Worm (Caenorhabditis elegans) whole organism, late embryonic: ENCODE measurements around the gene T05A8.6.

Experiments used
- hlh-8 ChIP-seq: sonication (generic microtip); optimal IDR thresholded peaks from 2 replicates; lab custom pipeline; 2016; ENCODE audit warnings: missing genotype, missing genetic modification characterization, missing compliant biosample characterization
- nfya-1 ChIP-seq: sonication (generic microtip); optimal IDR thresholded peaks from 2 replicates; lab custom pipeline; 2017; ENCODE audit warnings: missing genetic modification characterization, mild to moderate bottlenecking, missing compliant biosample characterization, antibody characterized with exemption, moderate library complexity
- npax-4 ChIP-seq: sonication (generic microtip); optimal IDR thresholded peaks from 2 replicates; lab custom pipeline; 2016; ENCODE audit warnings: missing genetic modification characterization, missing compliant biosample characterization
- pat-9 ChIP-seq: fragments of 200-800 bp; sonication (Bioruptor generic); optimal IDR thresholded peaks from 2 replicates; lab custom pipeline; 2018; ENCODE audit warnings: mild to moderate bottlenecking, missing genetic modification characterization, moderate library complexity, missing compliant biosample characterization
- unc-3 ChIP-seq, 2 experiments: fragments of 200-800 bp in 1 of 2; sonication (Bioruptor generic) in 1 of 2; sonication (generic microtip) in 1 of 2; conservative IDR thresholded peaks in 1 of 2; optimal IDR thresholded peaks in 1 of 2; 2 replicates each; pipeline versions ENCODE4 v1.3.6 to Lab custom; 2016 to 2022; ENCODE audit warnings: missing compliant biosample characterization in 2 of 2, missing genetic modification characterization in 2 of 2, missing genetic modification reagents in 1 of 2
- unc-55 ChIP-seq: sonication (generic microtip); optimal IDR thresholded peaks from 2 replicates; lab custom pipeline; 2017; ENCODE audit warnings: missing biosample characterization, missing genetic modification reagents, missing genetic modification characterization

- TF ChIP-seq unc-3 (GFP tag; conservative IDR thresholded peaks at IDR 0.05; lab: Robert Waterston, UW) (no peak), unc-3 (tag; optimal IDR thresholded peaks at IDR 0.05; lab: Kevin White, UChicago) (no peak), hlh-8 (tag; lab: Kevin White, UChicago) (no peak), npax-4 (no peak), nfya-1 (tag; lab: Kevin White, UChicago) (no peak), unc-55 (GFP tag; lab: Kevin White, UChicago) (no peak), pat-9 (tag; lab: Kevin White, UChicago) (no peak)
These were observed 35.4 kb upstream of the T05A8.6 start, which contains the start of gene fbxb-111 for ce11 chrII:2774904-2775303.
